Worm (Caenorhabditis elegans) whole organism, L2 larva: ENCODE data around the gene chil-17.

Experiments
- C34F6.9 ChIP-seq: fragments of 150-350 bp; optimal IDR thresholded peaks from 2 replicates; lab custom pipeline; 2014; ENCODE audit warnings: missing biosample characterization, missing genetic modification characterization
- F13H6.1 ChIP-seq: sonication (generic microtip); optimal IDR thresholded peaks from 2 replicates; lab custom pipeline; 2016; ENCODE audit warnings: missing genetic modification characterization, missing compliant biosample characterization
- ZK546.5 ChIP-seq: sonication (generic microtip); optimal IDR thresholded peaks from 2 replicates; lab custom pipeline; 2017; ENCODE audit warnings: missing biosample characterization, missing genetic modification characterization
- alr-1 ChIP-seq: fragments of 150-350 bp; optimal IDR thresholded peaks from 2 replicates; lab custom pipeline; 2014; ENCODE audit warnings: missing biosample characterization, missing genetic modification characterization
- aly-2 ChIP-seq: fragments of 150-350 bp; optimal IDR thresholded peaks from 2 replicates; lab custom pipeline; 2014; ENCODE audit warnings: missing biosample characterization, missing genetic modification characterization
- blmp-1 ChIP-seq: sonication (generic microtip); optimal IDR thresholded peaks from 2 replicates; lab custom pipeline; 2017; ENCODE audit warnings: missing genetic modification characterization, mild to moderate bottlenecking, missing compliant biosample characterization, antibody characterized with exemption, moderate library complexity; ENCODE audit not compliant: insufficient read depth
- ceh-16 ChIP-seq: fragments of 150-350 bp; optimal IDR thresholded peaks from 2 replicates; lab custom pipeline; 2014; ENCODE audit warnings: missing biosample characterization, missing genetic modification characterization
- ceh-82 ChIP-seq: fragments of 150-350 bp; optimal IDR thresholded peaks from 2 replicates; lab custom pipeline; 2014; ENCODE audit warnings: missing biosample characterization, missing genetic modification characterization
- crh-2 ChIP-seq: sonication (generic microtip); optimal IDR thresholded peaks from 2 replicates; lab custom pipeline; 2017; ENCODE audit warnings: missing biosample characterization, missing genetic modification characterization
- egl-27 ChIP-seq: sonication (generic microtip); optimal IDR thresholded peaks from 3 replicates; lab custom pipeline; 2017; ENCODE audit warnings: missing biosample characterization, missing genetic modification reagents, missing genetic modification characterization
- elt-1 ChIP-seq: fragments of 150-350 bp; optimal IDR thresholded peaks from 2 replicates; lab custom pipeline; 2014; ENCODE audit warnings: missing biosample characterization, missing genetic modification characterization
- fos-1 ChIP-seq: fragments of 150-350 bp; optimal IDR thresholded peaks from 2 replicates; lab custom pipeline; 2014; ENCODE audit warnings: missing biosample characterization, missing genetic modification characterization
- gmeb-1 ChIP-seq: fragments of 150-350 bp; optimal IDR thresholded peaks from 2 replicates; lab custom pipeline; 2014; ENCODE audit warnings: missing biosample characterization, missing genetic modification characterization
- lin-11 ChIP-seq: fragments of 150-350 bp; sonication (generic microtip); optimal IDR thresholded peaks from 2 replicates; lab custom pipeline; 2014; ENCODE audit warnings: missing biosample characterization, missing genetic modification characterization, inconsistent platforms, mixed read lengths
- lin-13 ChIP-seq: fragments of 150-350 bp; optimal IDR thresholded peaks from 2 replicates; lab custom pipeline; 2014; ENCODE audit warnings: missing biosample characterization, missing genetic modification reagents, missing genetic modification characterization
- lin-39 ChIP-seq: fragments of 150-350 bp; optimal IDR thresholded peaks from 2 replicates; lab custom pipeline; 2014; ENCODE audit warnings: missing biosample characterization, missing genetic modification reagents, missing genetic modification characterization
- lsy-2 ChIP-seq, 2 experiments: fragments of 150-350 bp in 1 of 2; sonication (generic microtip) in 1 of 2; optimal IDR thresholded peaks; 2 replicates each; lab custom pipeline; 2014 to 2017; ENCODE audit warnings: missing biosample characterization in 2 of 2, missing genetic modification characterization in 2 of 2
- mab-5 ChIP-seq: fragments of 150-350 bp; optimal IDR thresholded peaks from 2 replicates; lab custom pipeline; 2014; ENCODE audit warnings: missing biosample characterization, missing genetic modification characterization
- mbf-1 ChIP-seq: sonication (generic microtip); optimal IDR thresholded peaks from 2 replicates; lab custom pipeline; 2017; ENCODE audit warnings: missing biosample characterization, missing genetic modification characterization
- mdl-1 ChIP-seq, 2 experiments: fragments of 150-350 bp in 1 of 2; sonication (generic microtip) in 1 of 2; optimal IDR thresholded peaks; 2 replicates each; lab custom pipeline; 2017; ENCODE audit warnings: missing biosample characterization in 2 of 2, missing genetic modification characterization in 2 of 2
- nhr-11 ChIP-seq: fragments of 150-350 bp; optimal IDR thresholded peaks from 2 replicates; lab custom pipeline; 2014; ENCODE audit warnings: missing biosample characterization, missing genetic modification characterization
- nhr-12 ChIP-seq: fragments of 150-350 bp; optimal IDR thresholded peaks from 2 replicates; lab custom pipeline; 2014; ENCODE audit warnings: missing biosample characterization, missing genetic modification characterization
- nhr-129 ChIP-seq: fragments of 150-350 bp; optimal IDR thresholded peaks from 2 replicates; lab custom pipeline; 2014; ENCODE audit warnings: missing biosample characterization, missing genetic modification characterization
- nhr-21 ChIP-seq: fragments of 150-350 bp; optimal IDR thresholded peaks from 2 replicates; lab custom pipeline; 2014; ENCODE audit warnings: missing biosample characterization, missing genetic modification characterization
- nhr-23 ChIP-seq: fragments of 150-350 bp; optimal IDR thresholded peaks from 2 replicates; lab custom pipeline; 2014; ENCODE audit warnings: missing biosample characterization, missing genetic modification reagents, missing genetic modification characterization
- nhr-25 ChIP-seq: fragments of 150-350 bp; sonication (generic microtip); optimal IDR thresholded peaks from 3 replicates; lab custom pipeline; 2014; ENCODE audit warnings: missing biosample characterization, missing genetic modification characterization
- nhr-6 ChIP-seq: fragments of 150-350 bp; optimal IDR thresholded peaks from 2 replicates; lab custom pipeline; 2014; ENCODE audit warnings: missing biosample characterization, missing genetic modification characterization
- skn-1 ChIP-seq: sonication (generic microtip); optimal IDR thresholded peaks from 2 replicates; lab custom pipeline; 2017; ENCODE audit warnings: missing biosample characterization, missing genetic modification characterization
- sma-9 ChIP-seq, 2 experiments: fragments of 150-350 bp in 1 of 2; sonication (generic microtip) in 1 of 2; optimal IDR thresholded peaks; 2 replicates each; lab custom pipeline; 2014 to 2016; ENCODE audit warnings: missing genetic modification characterization in 2 of 2, mild to moderate bottlenecking in 1 of 2, missing biosample characterization in 1 of 2, missing compliant biosample characterization in 1 of 2, missing genetic modification reagents in 1 of 2, moderate library complexity in 1 of 2
- snpc-4 ChIP-seq: fragments of 150-350 bp; optimal IDR thresholded peaks from 2 replicates; lab custom pipeline; 2014; ENCODE audit warnings: missing biosample characterization, missing genetic modification characterization
- unc-62 ChIP-seq: fragments of 150-350 bp; optimal IDR thresholded peaks from 2 replicates; lab custom pipeline; 2014; ENCODE audit warnings: missing biosample characterization, missing genetic modification reagents, missing genetic modification characterization
- zag-1 ChIP-seq: fragments of 150-350 bp; optimal IDR thresholded peaks from 2 replicates; lab custom pipeline; 2014; ENCODE audit warnings: missing biosample characterization, missing genetic modification characterization
- ztf-4 ChIP-seq: fragments of 150-350 bp; optimal IDR thresholded peaks from 2 replicates; lab custom pipeline; 2014; ENCODE audit warnings: missing biosample characterization, missing genetic modification characterization

Gene chil-17

DNA sequence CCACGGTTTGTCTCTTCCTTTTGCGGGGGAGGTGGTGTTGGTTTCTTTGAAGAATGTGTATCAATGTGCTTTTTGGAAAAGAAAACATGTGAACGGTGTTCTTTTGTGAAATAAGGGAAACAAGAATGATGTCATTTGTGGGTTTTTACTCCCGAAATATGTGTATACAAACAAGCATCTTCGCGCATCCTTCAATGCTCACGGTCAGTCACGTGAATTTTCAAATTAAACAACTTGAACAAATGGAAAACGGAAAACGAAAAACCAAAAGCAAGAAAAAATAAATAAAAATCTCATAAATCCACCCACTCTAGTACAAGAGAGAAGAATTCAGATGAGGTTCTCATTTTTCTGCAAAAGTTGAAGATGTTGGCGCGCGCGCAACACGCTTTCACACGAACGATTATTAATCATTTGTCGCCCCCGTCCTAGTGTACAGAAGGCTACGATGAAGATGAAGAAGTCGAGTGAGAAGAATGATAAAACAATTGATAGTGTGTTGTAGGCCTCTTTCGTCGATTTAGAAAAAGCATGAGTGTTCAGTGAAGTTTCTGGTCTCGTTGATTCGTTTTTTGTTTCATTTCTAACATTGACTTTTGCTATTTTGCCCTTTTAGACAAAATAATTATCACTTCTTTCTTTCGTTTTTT is 45.2 kb upstream of the chil-17 start:
- TF ChIP-seq mdl-1 (tag; optimal IDR thresholded peaks at IDR 0.05; lab: Kevin White, UChicago) (no peak), fos-1 (peak; percentile 7), skn-1 (no peak), nhr-21 (tag; lab: Kevin White, UChicago) (peak; percentile 37), sma-9 (GFP tag; optimal IDR thresholded peaks at IDR 0.05; lab: Kevin White, UChicago) (peak; percentile 6), sma-9 (tag; optimal IDR thresholded peaks at IDR 0.05; lab: Kevin White, UChicago) (no peak), mab-5 (tag; lab: Kevin White, UChicago) (no peak), nhr-6 (tag; lab: Kevin White, UChicago) (no peak), lsy-2 (tag; optimal IDR thresholded peaks at IDR 0.05; lab: Kevin White, UChicago) (no peak), nhr-12 (tag; lab: Kevin White, UChicago) (no peak), ztf-4 (tag; lab: Kevin White, UChicago) (no peak), nhr-23 (tag; lab: Kevin White, UChicago) (no peak), alr-1 (no peak), ceh-82 (tag; lab: Kevin White, UChicago) (no peak)

DNA sequence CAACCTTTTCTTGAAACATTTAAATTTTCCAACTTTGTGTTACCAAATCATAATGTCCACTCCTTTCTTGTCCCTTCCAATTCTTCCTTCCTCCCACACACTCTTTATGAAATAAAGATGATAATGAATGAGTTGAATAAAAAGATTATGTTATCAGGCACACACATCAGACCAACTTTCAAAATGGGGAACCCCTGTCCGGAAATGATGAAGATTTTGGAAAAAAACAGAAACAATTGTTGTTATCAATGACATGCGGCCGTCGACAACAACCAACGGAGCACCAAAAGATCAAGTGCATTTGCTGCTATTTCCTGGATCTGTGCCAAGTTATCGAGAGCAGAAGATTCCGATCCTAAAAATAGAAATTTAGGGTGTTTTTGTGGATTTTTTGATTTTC is 43.4 kb upstream of the chil-17 start:
- peak; percentile 28 for TF ChIP-seq sma-9 (GFP tag; optimal IDR thresholded peaks at IDR 0.05; lab: Kevin White, UChicago)
- TF ChIP-seq sma-9 (tag; optimal IDR thresholded peaks at IDR 0.05; lab: Kevin White, UChicago): no peak
- TF ChIP-seq fos-1: peak; percentile 67
- no peak for TF ChIP-seq crh-2 (tag; lab: Kevin White, UChicago)

DNA sequence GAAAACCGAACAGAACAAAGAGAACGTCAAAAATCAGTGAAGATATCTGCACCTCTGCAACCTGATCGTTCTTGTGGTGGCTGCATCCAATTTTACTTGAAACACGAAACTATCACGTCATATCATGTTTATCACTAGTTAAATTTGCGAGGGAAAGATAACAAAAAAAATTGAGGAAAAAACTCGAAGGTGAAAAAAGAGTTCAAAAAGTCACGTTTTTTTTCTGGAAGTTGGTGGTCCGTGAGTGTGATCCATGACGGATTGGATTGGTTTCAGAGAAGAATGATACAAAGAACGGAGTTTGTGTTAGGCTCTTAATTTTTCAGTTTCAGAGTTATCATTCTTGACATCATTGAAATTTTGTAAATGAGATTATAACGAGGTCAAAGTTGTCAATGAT is 42.6 kb upstream of the chil-17 start:
- TF ChIP-seq lsy-2 (tag; optimal IDR thresholded peaks at IDR 0.05; lab: Kevin White, UChicago): no peak
- TF ChIP-seq mdl-1 (tag; optimal IDR thresholded peaks at IDR 0.05; lab: Kevin White, UChicago): no peak
- TF ChIP-seq zag-1: no peak

DNA sequence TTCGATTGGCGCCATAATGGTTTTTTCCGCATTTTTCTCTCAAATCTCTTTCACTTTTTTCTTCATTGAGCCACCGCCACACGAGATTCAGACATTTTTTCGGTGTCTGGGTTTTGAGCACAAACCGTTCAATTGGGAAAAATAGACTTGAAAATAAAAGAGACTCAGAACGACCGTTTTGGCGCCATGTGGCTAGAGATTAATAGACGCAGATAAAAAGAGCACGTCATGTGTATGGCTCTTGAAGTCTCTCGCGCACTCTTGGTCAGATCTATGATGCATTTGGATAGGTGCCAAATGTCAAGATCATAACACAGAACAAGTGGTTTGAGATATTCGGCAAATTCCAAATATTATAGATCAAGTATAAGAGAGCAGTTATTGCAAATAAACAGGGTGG is 41.5 kb upstream of the chil-17 start:
- no peak for TF ChIP-seq mbf-1 (tag; lab: Kevin White, UChicago)
- no peak for TF ChIP-seq lin-13 (GFP tag; lab: Kevin White, UChicago)
- no peak for TF ChIP-seq mdl-1 (tag; optimal IDR thresholded peaks at IDR 0.05; lab: Kevin White, UChicago)
- TF ChIP-seq snpc-4 (tag; lab: Kevin White, UChicago): no peak
- TF ChIP-seq ztf-4 (tag; lab: Kevin White, UChicago): no peak
- peak; percentile 27 for TF ChIP-seq nhr-129 (tag; lab: Kevin White, UChicago)
- TF ChIP-seq nhr-21 (tag; lab: Kevin White, UChicago): no peak
- no peak for TF ChIP-seq ceh-16
- TF ChIP-seq F13H6.1 (tag; lab: Kevin White, UChicago): peak; percentile 50
- no peak for TF ChIP-seq crh-2 (tag; lab: Kevin White, UChicago)
- no peak for TF ChIP-seq egl-27 (tag; lab: Kevin White, UChicago)
- TF ChIP-seq aly-2 (tag; lab: Kevin White, UChicago): no peak
- peak; percentile 41 for TF ChIP-seq sma-9 (GFP tag; optimal IDR thresholded peaks at IDR 0.05; lab: Kevin White, UChicago)
- no peak for TF ChIP-seq sma-9 (tag; optimal IDR thresholded peaks at IDR 0.05; lab: Kevin White, UChicago)

DNA sequence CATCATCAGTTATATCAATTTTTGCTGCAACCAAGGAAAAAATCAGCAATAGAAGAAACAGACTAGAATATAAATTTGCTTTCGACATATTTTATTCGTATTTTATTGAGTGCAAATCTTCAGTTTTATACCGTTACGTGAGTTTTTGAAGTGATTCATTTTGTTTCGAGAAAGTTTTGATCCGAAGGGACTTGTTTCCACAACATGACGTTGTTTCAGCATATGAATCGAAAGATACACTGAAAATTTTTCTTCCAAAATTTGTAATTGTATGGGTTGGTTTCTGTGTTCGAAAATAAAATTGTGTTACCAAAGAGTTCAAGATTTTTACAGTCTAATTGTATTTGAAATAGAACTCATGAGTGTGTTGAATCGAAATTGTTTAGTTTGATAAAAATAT is 40.0 kb upstream of the chil-17 start, which contains the start of gene T19H5.7:
Gene T19H5.7, minus strand, starts transcription at position 101 of the 400 bp plus-strand sequence.
- TF ChIP-seq lin-11 (no peak), lin-39 (tag; lab: Kevin White, UChicago) (no peak), ceh-82 (tag; lab: Kevin White, UChicago) (no peak), snpc-4 (tag; lab: Kevin White, UChicago) (no peak), skn-1 (no peak), unc-62 (GFP tag; lab: Kevin White, UChicago) (no peak), nhr-23 (tag; lab: Kevin White, UChicago) (no peak), blmp-1 (tag; lab: Kevin White, UChicago) (no peak), sma-9 (GFP tag; optimal IDR thresholded peaks at IDR 0.05; lab: Kevin White, UChicago) (no peak), sma-9 (tag; optimal IDR thresholded peaks at IDR 0.05; lab: Kevin White, UChicago) (no peak), elt-1 (tag; lab: Kevin White, UChicago) (no peak), nhr-11 (tag; lab: Kevin White, UChicago) (no peak), ZK546.5 (tag; lab: Kevin White, UChicago) (no peak), nhr-25 (tag; lab: Kevin White, UChicago) (no peak), alr-1 (no peak), gmeb-1 (tag; lab: Kevin White, UChicago) (no peak), C34F6.9 (tag; lab: Kevin White, UChicago) (no peak)
